Fruit fly (Drosophila melanogaster) whole organism, embryonic: ENCODE data around the gene heph.

ENCODE experiments used
- Adf1 ChIP-seq: fragments of 200-800 bp; sonication (Bioruptor generic); IDR thresholded peaks from 2 replicates; pipeline ENCODE4 v1.3.6; 2022; ENCODE audit warnings: missing biosample characterization, missing genetic modification characterization
- BtbVII ChIP-seq: fragments of 200-800 bp; sonication (Bioruptor generic); optimal IDR thresholded peaks from 3 replicates; lab custom pipeline; 2017; ENCODE audit warnings: missing biosample characterization, mild to moderate bottlenecking, missing genetic modification characterization
- CG10321 ChIP-seq: fragments of 200-800 bp; sonication (Bioruptor generic); IDR thresholded peaks from 2 replicates; pipeline ENCODE4 v1.3.6; 2022; ENCODE audit warnings: missing biosample characterization, missing genetic modification characterization
- CG11093 ChIP-seq: fragments of 200-800 bp; sonication (Bioruptor generic); IDR thresholded peaks from 3 replicates; pipeline ENCODE4 v1.3.6; 2022; ENCODE audit warnings: missing biosample characterization, missing genetic modification characterization
- CG11398 ChIP-seq: fragments of 200-800 bp; sonication (Bioruptor generic); optimal IDR thresholded peaks from 2 replicates; lab custom pipeline; 2016; ENCODE audit warnings: missing biosample characterization, missing genetic modification characterization
- CG12299 ChIP-seq: fragments of 200-800 bp; sonication (Bioruptor generic); optimal IDR thresholded peaks from 2 replicates; lab custom pipeline; 2018; ENCODE audit warnings: missing biosample characterization, mild to moderate bottlenecking, missing genetic modification characterization
- CG12769 ChIP-seq: fragments of 200-800 bp; sonication (Bioruptor generic); optimal IDR thresholded peaks from 2 replicates; lab custom pipeline; 2019; ENCODE audit warnings: missing biosample characterization, mild to moderate bottlenecking, missing genetic modification characterization, moderate library complexity
- CG13424 ChIP-seq: fragments of 200-800 bp; sonication (Bioruptor generic); optimal IDR thresholded peaks from 2 replicates; lab custom pipeline; 2019; ENCODE audit warnings: missing biosample characterization, mild to moderate bottlenecking, missing genetic modification characterization, moderate library complexity
- CG1529 ChIP-seq: fragments of 200-800 bp; sonication (Bioruptor generic); optimal IDR thresholded peaks from 3 replicates; lab custom pipeline; 2018; ENCODE audit warnings: missing biosample characterization, missing genetic modification characterization
- CG17361 ChIP-seq: fragments of 200-800 bp; sonication (Bioruptor generic); IDR thresholded peaks from 3 replicates; pipeline ENCODE4 v1.3.6; 2022; ENCODE audit warnings: missing biosample characterization, missing genetic modification characterization
- CG18262 ChIP-seq: fragments of 200-800 bp; optimal IDR thresholded peaks from 3 replicates; lab custom pipeline; 2019; ENCODE audit warnings: missing biosample characterization, mild to moderate bottlenecking, missing genetic modification characterization, moderate library complexity
- CG31388 ChIP-seq: fragments of 200-800 bp; sonication (Bioruptor generic); optimal IDR thresholded peaks from 2 replicates; lab custom pipeline; 2016; ENCODE audit warnings: missing biosample characterization, missing genetic modification characterization
- CG5953 ChIP-seq: fragments of 200-800 bp; sonication (Bioruptor generic); IDR thresholded peaks from 2 replicates; pipeline ENCODE4 v1.3.6; 2022; ENCODE audit warnings: missing biosample characterization, missing genetic modification characterization
- CG6272 ChIP-seq: fragments of 200-800 bp; sonication (Bioruptor generic); IDR thresholded peaks from 2 replicates; pipeline ENCODE4 v1.3.6; 2022; ENCODE audit warnings: missing biosample characterization, missing genetic modification characterization
- CG6654 ChIP-seq: fragments of 200-800 bp; sonication (Bioruptor generic); optimal IDR thresholded peaks from 2 replicates; lab custom pipeline; 2017; ENCODE audit warnings: missing biosample characterization, mild to moderate bottlenecking, missing genetic modification characterization
- CG6683 ChIP-seq: fragments of 200-800 bp; sonication (Bioruptor generic); optimal IDR thresholded peaks from 2 replicates; lab custom pipeline; 2017; ENCODE audit warnings: missing biosample characterization, mild to moderate bottlenecking, missing genetic modification characterization, missing genetic modification reagents
- CG6689 ChIP-seq: fragments of 200-800 bp; sonication (Bioruptor generic); IDR thresholded peaks from 2 replicates; pipeline ENCODE4 v1.3.6; 2022; ENCODE audit warnings: missing biosample characterization, missing genetic modification characterization
- CG6813 ChIP-seq: fragments of 200-800 bp; sonication (Bioruptor generic); optimal IDR thresholded peaks from 2 replicates; lab custom pipeline; 2017; ENCODE audit warnings: missing biosample characterization, missing genetic modification characterization, mild to moderate bottlenecking, moderate library complexity, missing genetic modification reagents
- CG6854 ChIP-seq: fragments of 200-800 bp; sonication (Bioruptor generic); optimal IDR thresholded peaks from 3 replicates; lab custom pipeline; 2017; ENCODE audit warnings: missing biosample characterization, mild to moderate bottlenecking, missing genetic modification characterization
- CG7357 ChIP-seq: fragments of 200-800 bp; sonication (Bioruptor generic); IDR thresholded peaks from 3 replicates; pipeline ENCODE4 v1.3.6; 2022; ENCODE audit warnings: missing biosample characterization, missing genetic modification characterization
- CG8281 ChIP-seq: fragments of 200-800 bp; sonication (Bioruptor generic); optimal IDR thresholded peaks from 2 replicates; lab custom pipeline; 2018; ENCODE audit warnings: missing biosample characterization, mild to moderate bottlenecking, missing genetic modification characterization, moderate library complexity
- Dbx ChIP-seq: fragments of 200-800 bp; sonication (Bioruptor generic); IDR thresholded peaks from 3 replicates; pipeline ENCODE4 v1.3.6; 2022; ENCODE audit warnings: missing biosample characterization, missing genetic modification characterization
- Doc2 ChIP-seq: fragments of 200-800 bp; sonication (Bioruptor generic); IDR thresholded peaks from 2 replicates; pipeline ENCODE4 v1.3.6; 2022; ENCODE audit warnings: missing biosample characterization, missing genetic modification characterization
- Drgx ChIP-seq: fragments of 200-800 bp; sonication (Bioruptor generic); IDR thresholded peaks from 2 replicates; pipeline ENCODE4 v1.3.6; 2022; ENCODE audit warnings: missing biosample characterization, missing genetic modification characterization
- Ets97D ChIP-seq: fragments of 200-800 bp; sonication (Bioruptor generic); optimal IDR thresholded peaks from 3 replicates; lab custom pipeline; 2016; ENCODE audit warnings: missing biosample characterization, missing genetic modification characterization
- Gug ChIP-seq: fragments of 200-800 bp; sonication (Bioruptor generic); IDR thresholded peaks from 4 replicates; pipeline ENCODE4 v1.3.6; 2022; ENCODE audit warnings: missing biosample characterization, missing genetic modification characterization
- Lhr ChIP-seq: fragments of 200-800 bp; sonication (Bioruptor generic); optimal IDR thresholded peaks from 3 replicates; lab custom pipeline; 2017; ENCODE audit warnings: mild to moderate bottlenecking, missing biosample characterization, missing genetic modification reagents, missing genetic modification characterization
- NC2α ChIP-seq: fragments of 200-800 bp; sonication (Bioruptor generic); optimal IDR thresholded peaks from 2 replicates; lab custom pipeline; 2016; ENCODE audit warnings: missing biosample characterization, missing genetic modification characterization
- Opbp ChIP-seq: fragments of 200-800 bp; sonication (Bioruptor generic); IDR thresholded peaks from 3 replicates; pipeline ENCODE4 v1.3.6; 2022; ENCODE audit warnings: missing biosample characterization, missing genetic modification characterization; ENCODE audit not compliant: partially characterized antibody
- Poxn ChIP-seq: fragments of 200-800 bp; sonication (Bioruptor generic); IDR thresholded peaks from 2 replicates; pipeline ENCODE4 v1.3.6; 2022; ENCODE audit warnings: missing biosample characterization, missing genetic modification characterization
- Ssrp ChIP-seq: fragments of 200-800 bp; sonication (Bioruptor generic); optimal IDR thresholded peaks from 2 replicates; lab custom pipeline; 2018; ENCODE audit warnings: missing biosample characterization, mild to moderate bottlenecking, missing genetic modification characterization, moderate library complexity
- ase ChIP-seq: fragments of 200-800 bp; sonication (Bioruptor generic); IDR thresholded peaks from 3 replicates; pipeline ENCODE4 v1.3.6; 2022; ENCODE audit warnings: missing biosample characterization, missing genetic modification characterization
- bowl ChIP-seq: fragments of 200-800 bp; sonication (Bioruptor generic); IDR thresholded peaks from 2 replicates; pipeline ENCODE4 v1.3.6; 2022; ENCODE audit warnings: missing biosample characterization, missing genetic modification characterization
- caup ChIP-seq: fragments of 200-800 bp; sonication (Bioruptor generic); optimal IDR thresholded peaks from 3 replicates; lab custom pipeline; 2017; ENCODE audit warnings: missing biosample characterization, mild to moderate bottlenecking, missing genetic modification characterization, moderate library complexity; ENCODE audit not compliant: severe bottlenecking
- dpn ChIP-seq, 2 experiments: fragments of 200-800 bp; sonication (Bioruptor generic); optimal IDR thresholded peaks; 3 replicates each; lab custom pipeline; 2016; ENCODE audit warnings: missing biosample characterization in 2 of 2, missing genetic modification characterization in 2 of 2
- esg ChIP-seq: fragments of 200-800 bp; sonication (Bioruptor generic); conservative IDR thresholded peaks from 2 replicates; pipeline ENCODE4 v1.3.6; 2022; ENCODE audit warnings: missing biosample characterization, missing genetic modification characterization
- gce ChIP-seq: fragments of 200-800 bp; sonication (Bioruptor generic); IDR thresholded peaks from 3 replicates; pipeline ENCODE4 v1.3.6; 2022; ENCODE audit warnings: missing biosample characterization, missing genetic modification characterization
- gfzf ChIP-seq: fragments of 200-800 bp; sonication (Bioruptor generic); optimal IDR thresholded peaks from 2 replicates; lab custom pipeline; 2016; ENCODE audit warnings: missing biosample characterization, mild to moderate bottlenecking, missing genetic modification characterization, moderate library complexity
- grau ChIP-seq: fragments of 200-800 bp; optimal IDR thresholded peaks from 3 replicates; lab custom pipeline; 2019; ENCODE audit warnings: missing biosample characterization, mild to moderate bottlenecking, missing genetic modification characterization, moderate library complexity
- ham ChIP-seq: fragments of 200-800 bp; sonication (Bioruptor generic); IDR thresholded peaks from 2 replicates; pipeline ENCODE4 v1.3.6; 2022; ENCODE audit warnings: missing biosample characterization, missing genetic modification characterization
- kah ChIP-seq: fragments of 200-800 bp; sonication (Bioruptor generic); optimal IDR thresholded peaks from 2 replicates; lab custom pipeline; 2018; ENCODE audit warnings: missing biosample characterization, mild to moderate bottlenecking, missing genetic modification characterization
- lilli ChIP-seq: fragments of 200-800 bp; sonication (Bioruptor generic); optimal IDR thresholded peaks from 3 replicates; lab custom pipeline; 2016; ENCODE audit warnings: missing biosample characterization, missing genetic modification characterization
- maf-S ChIP-seq: fragments of 200-800 bp; sonication (Bioruptor generic); optimal IDR thresholded peaks from 2 replicates; lab custom pipeline; 2016; ENCODE audit warnings: missing biosample characterization, missing genetic modification characterization
- nerfin-1 ChIP-seq: fragments of 200-800 bp; sonication (Bioruptor generic); optimal IDR thresholded peaks from 3 replicates; lab custom pipeline; 2019; ENCODE audit warnings: missing biosample characterization, mild to moderate bottlenecking, missing genetic modification characterization, moderate library complexity
- odd ChIP-seq: fragments of 200-800 bp; sonication (Bioruptor generic); optimal IDR thresholded peaks from 2 replicates; lab custom pipeline; 2017; ENCODE audit warnings: missing biosample characterization, mild to moderate bottlenecking, missing genetic modification characterization
- onecut ChIP-seq: fragments of 200-800 bp; sonication (Bioruptor generic); IDR thresholded peaks from 2 replicates; pipeline ENCODE4 v1.3.6; 2022; ENCODE audit warnings: missing biosample characterization, missing genetic modification characterization
- otp ChIP-seq: fragments of 200-800 bp; sonication (Bioruptor generic); IDR thresholded peaks from 3 replicates; pipeline ENCODE4, ENCODE4 v1.3.6; 2022; ENCODE audit warnings: missing biosample characterization, missing genetic modification characterization
- p53 ChIP-seq: fragments of 200-800 bp; sonication (Bioruptor generic); optimal IDR thresholded peaks from 2 replicates; lab custom pipeline; 2016; ENCODE audit warnings: missing biosample characterization, missing genetic modification characterization
- ro ChIP-seq: fragments of 200-800 bp; sonication (Bioruptor generic); IDR thresholded peaks from 2 replicates; pipeline ENCODE4 v1.3.6; 2022; ENCODE audit warnings: missing biosample characterization, missing genetic modification characterization
- scrt ChIP-seq: fragments of 200-800 bp; sonication (Bioruptor generic); optimal IDR thresholded peaks from 2 replicates; lab custom pipeline; 2018; ENCODE audit warnings: missing biosample characterization, mild to moderate bottlenecking, missing genetic modification characterization, moderate library complexity
- ssp ChIP-seq: fragments of 200-800 bp; sonication (Bioruptor generic); IDR thresholded peaks from 2 replicates; pipeline ENCODE4 v1.3.6; 2022; ENCODE audit warnings: missing biosample characterization, missing genetic modification characterization
- tx ChIP-seq: fragments of 200-800 bp; sonication (Bioruptor generic); optimal IDR thresholded peaks from 2 replicates; lab custom pipeline; 2016; ENCODE audit warnings: missing biosample characterization, missing genetic modification characterization

Gene heph

dm6 chr3R:31941580-31941979 lies 73.7 kb downstream of the heph start (continued):
- TF ChIP-seq gce = peak; percentile 81
- TF ChIP-seq CG12769 (tag; lab: Kevin White, UChicago) = peak; percentile 32
- TF ChIP-seq p53 (GFP tag; lab: Kevin White, UChicago) = no peak
- TF ChIP-seq Poxn (GFP tag; lab: Robert Waterston, UW) = no peak
- peak; percentile 70; the same call in 2 of the 3 replicates for TF ChIP-seq ase
- TF ChIP-seq CG10321 (GFP tag; lab: Robert Waterston, UW) = no peak
- no peak for TF ChIP-seq CG31388 (GFP tag; lab: Kevin White, UChicago)
- no peak for TF ChIP-seq Opbp (GFP tag; lab: Robert Waterston, UW)
- peak; percentile 58 for TF ChIP-seq kah (GFP tag; lab: Kevin White, UChicago)
- no peak for TF ChIP-seq CG6654 (GFP tag; lab: Kevin White, UChicago)
- TF ChIP-seq ssp = no peak
- peak; percentile 50; the same call in 1 of the 3 replicates for TF ChIP-seq otp (GFP tag; lab: Robert Waterston, UW)
- TF ChIP-seq CG7357 (GFP tag; lab: Robert Waterston, UW) = peak; percentile 56; the same call in 2 of the 3 replicates
- TF ChIP-seq CG11398 (GFP tag; lab: Kevin White, UChicago) = peak; percentile 15
- TF ChIP-seq bowl = peak; percentile 76
- TF ChIP-seq CG8281 = peak; percentile 25
- TF ChIP-seq Lhr = no peak
- no peak for TF ChIP-seq ro (GFP tag; lab: Robert Waterston, UW)
- TF ChIP-seq CG11093 (GFP tag; lab: Robert Waterston, UW) = peak; percentile 70; the same call in 2 of the 3 replicates
- TF ChIP-seq caup = no peak
- peak; percentile 67 for TF ChIP-seq esg (GFP tag; lab: Robert Waterston, UW)
- no peak for TF ChIP-seq Gug
- TF ChIP-seq CG6689 (GFP tag; lab: Robert Waterston, UW) = peak; percentile 72
- TF ChIP-seq CG6813 (GFP tag; lab: Kevin White, UChicago) = peak; percentile 20
- TF ChIP-seq nerfin-1 (tag; lab: Kevin White, UChicago) = peak; percentile 64
- no peak for TF ChIP-seq Adf1 (GFP tag; lab: Robert Waterston, UW)
- peak; percentile 68 for TF ChIP-seq CG1529 (GFP tag; lab: Kevin White, UChicago)
- TF ChIP-seq CG12299 = no peak
- peak; percentile 75 for TF ChIP-seq CG18262 (tag; lab: Kevin White, UChicago)
- no peak for TF ChIP-seq CG6683 (GFP tag; lab: Kevin White, UChicago)
- no peak for TF ChIP-seq tx (GFP tag; lab: Kevin White, UChicago)
- TF ChIP-seq odd = peak; percentile 51
- no peak for TF ChIP-seq Dbx
- no peak for TF ChIP-seq ham (GFP tag; lab: Robert Waterston, UW)
- TF ChIP-seq lilli (GFP tag; lab: Kevin White, UChicago) = peak; percentile 40
- peak; percentile 74 for TF ChIP-seq CG17361 (GFP tag; lab: Robert Waterston, UW)
- no peak for TF ChIP-seq Doc2 (GFP tag; lab: Robert Waterston, UW)
- TF ChIP-seq onecut (GFP tag; lab: Robert Waterston, UW) = peak; percentile 56
- no peak for TF ChIP-seq NC2α (GFP tag; lab: Kevin White, UChicago)
- TF ChIP-seq grau (tag; lab: Kevin White, UChicago) = peak; percentile 67
- TF ChIP-seq dpn (GFP tag; optimal IDR thresholded peaks at IDR 0.05; lab: Kevin White, UChicago) = peak; percentile 27 to 58
- TF ChIP-seq Ssrp (tag; lab: Kevin White, UChicago) = peak; percentile 63
- TF ChIP-seq Drgx (GFP tag; lab: Robert Waterston, UW) = peak; percentile 97
- no peak for TF ChIP-seq BtbVII (GFP tag; lab: Kevin White, UChicago)
- 0 out of 2 replicates have a peak, but pooled peaks have one; percentile 50 for TF ChIP-seq CG6272 (GFP tag; lab: Robert Waterston, UW)
- TF ChIP-seq CG5953 (GFP tag; lab: Robert Waterston, UW) = peak; percentile 69
- no peak for TF ChIP-seq gfzf (GFP tag; lab: Kevin White, UChicago)
- no peak for TF ChIP-seq maf-S (GFP tag; lab: Kevin White, UChicago)
- peak; percentile 45 for TF ChIP-seq scrt (GFP tag; lab: Kevin White, UChicago)
- peak; percentile 26 for TF ChIP-seq CG6854
- no peak for TF ChIP-seq Ets97D
- TF ChIP-seq CG13424 (tag; lab: Kevin White, UChicago) = peak; percentile 86
